Fruit fly (Drosophila melanogaster) whole organism, prepupa: ENCODE measurements around the gene Klp98A.

ENCODE experiments used
- Blimp-1 ChIP-seq: fragments of 200-800 bp; sonication (Bioruptor generic); optimal IDR thresholded peaks from 3 replicates; lab custom pipeline; 2017; ENCODE audit warnings: missing biosample characterization, missing genetic modification characterization, mild to moderate bottlenecking, moderate library complexity, missing genetic modification reagents
- CG10631 ChIP-seq: fragments of 200-800 bp; sonication (Bioruptor generic); optimal IDR thresholded peaks from 2 replicates; lab custom pipeline; 2016; ENCODE audit warnings: missing biosample characterization, missing genetic modification characterization
- CG10669 ChIP-seq: fragments of 200-800 bp; sonication (Bioruptor generic); optimal IDR thresholded peaks from 3 replicates; lab custom pipeline; 2018; ENCODE audit warnings: missing biosample characterization, mild to moderate bottlenecking, missing genetic modification characterization, moderate library complexity
- CG11294 ChIP-seq: fragments of 200-800 bp; sonication (Bioruptor generic); IDR thresholded peaks from 2 replicates; pipeline ENCODE4 v1.3.6; 2022; ENCODE audit warnings: missing biosample characterization, missing genetic modification characterization
- CG11762 ChIP-seq: fragments of 200-800 bp; sonication (Bioruptor generic); optimal IDR thresholded peaks from 3 replicates; lab custom pipeline; 2016; ENCODE audit warnings: missing biosample characterization, missing genetic modification characterization; ENCODE audit not compliant: insufficient read depth
- CG11902 ChIP-seq: fragments of 200-800 bp; sonication (Bioruptor generic); optimal IDR thresholded peaks from 3 replicates; lab custom pipeline; 2016; ENCODE audit warnings: missing biosample characterization, missing genetic modification characterization
- CG15336 ChIP-seq: fragments of 200-800 bp; sonication (Bioruptor generic); IDR thresholded peaks from 2 replicates; pipeline ENCODE4 v1.3.6; 2022; ENCODE audit warnings: missing biosample characterization, missing genetic modification characterization
- CG1621 ChIP-seq: fragments of 200-800 bp; sonication (Bioruptor generic); optimal IDR thresholded peaks from 3 replicates; lab custom pipeline; 2018; ENCODE audit warnings: missing biosample characterization, mild to moderate bottlenecking, missing genetic modification characterization
- CG16779 ChIP-seq: fragments of 200-800 bp; sonication (Bioruptor generic); optimal IDR thresholded peaks from 3 replicates; lab custom pipeline; 2017; ENCODE audit warnings: missing biosample characterization, mild to moderate bottlenecking, missing genetic modification characterization
- CG3032 ChIP-seq: fragments of 200-800 bp; optimal IDR thresholded peaks from 2 replicates; lab custom pipeline; 2019; ENCODE audit warnings: missing biosample characterization, mild to moderate bottlenecking, missing genetic modification characterization, moderate library complexity
- CG31627 ChIP-seq: fragments of 200-800 bp; sonication (Bioruptor generic); optimal IDR thresholded peaks from 3 replicates; lab custom pipeline; 2016; ENCODE audit warnings: missing biosample characterization, missing genetic modification characterization
- CG32006 ChIP-seq: fragments of 200-800 bp; sonication (Bioruptor generic); optimal IDR thresholded peaks from 3 replicates; lab custom pipeline; 2017; ENCODE audit warnings: missing biosample characterization, mild to moderate bottlenecking, missing genetic modification characterization
- CG34406 ChIP-seq: fragments of 200-800 bp; sonication (Bioruptor generic); optimal IDR thresholded peaks from 3 replicates; lab custom pipeline; 2016; ENCODE audit warnings: missing biosample characterization, missing genetic modification characterization
- CG3919 ChIP-seq: fragments of 200-800 bp; sonication (Bioruptor generic); optimal IDR thresholded peaks from 3 replicates; lab custom pipeline; 2016; ENCODE audit warnings: missing biosample characterization, missing genetic modification characterization
- CG6163 ChIP-seq: fragments of 200-800 bp; sonication (Bioruptor generic); IDR thresholded peaks from 3 replicates; pipeline ENCODE4 v1.3.6; 2022; ENCODE audit warnings: missing biosample characterization, missing genetic modification characterization
- CG6276 ChIP-seq: fragments of 200-800 bp; sonication (Bioruptor generic); optimal IDR thresholded peaks from 2 replicates; lab custom pipeline; 2017; ENCODE audit warnings: missing biosample characterization, mild to moderate bottlenecking, missing genetic modification characterization
- CG7368 ChIP-seq: fragments of 200-800 bp; sonication (Bioruptor generic); optimal IDR thresholded peaks from 3 replicates; lab custom pipeline; 2016; ENCODE audit warnings: missing biosample characterization, missing genetic modification characterization
- CG8319 ChIP-seq: fragments of 200-800 bp; sonication (Bioruptor generic); optimal IDR thresholded peaks from 3 replicates; lab custom pipeline; 2016; ENCODE audit warnings: missing biosample characterization, missing genetic modification characterization
- CG8632 ChIP-seq: fragments of 200-800 bp; sonication (Bioruptor generic); optimal IDR thresholded peaks from 3 replicates; lab custom pipeline; 2016; ENCODE audit warnings: missing biosample characterization, missing genetic modification characterization
- CG9139 ChIP-seq: fragments of 200-800 bp; sonication (Bioruptor generic); optimal IDR thresholded peaks from 3 replicates; lab custom pipeline; 2017; ENCODE audit warnings: missing biosample characterization, mild to moderate bottlenecking, missing genetic modification characterization
- Eip75B ChIP-seq: fragments of 200-800 bp; sonication (Bioruptor generic); optimal IDR thresholded peaks from 3 replicates; lab custom pipeline; 2016; ENCODE audit warnings: missing biosample characterization, missing genetic modification characterization
- Eip78C ChIP-seq: fragments of 200-800 bp; sonication (Bioruptor generic); peaks from one replicate; lab custom pipeline; 2016; ENCODE audit warnings: missing biosample characterization, missing genetic modification characterization
- Eip93F ChIP-seq: fragments of 200-800 bp; sonication (Bioruptor generic); optimal IDR thresholded peaks from 2 replicates; lab custom pipeline; 2016; ENCODE audit warnings: missing biosample characterization, mild to moderate bottlenecking, missing genetic modification characterization
- Ets21C ChIP-seq: fragments of 200-800 bp; sonication (Bioruptor generic); optimal IDR thresholded peaks from 3 replicates; lab custom pipeline; 2016; ENCODE audit warnings: missing biosample characterization, missing genetic modification characterization
- Ets96B ChIP-seq: fragments of 200-800 bp; optimal IDR thresholded peaks from 2 replicates; lab custom pipeline; 2019; ENCODE audit warnings: missing biosample characterization, mild to moderate bottlenecking, missing genetic modification characterization, moderate library complexity
- Gug ChIP-seq: fragments of 200-800 bp; sonication (Bioruptor generic); IDR thresholded peaks from 2 replicates; pipeline ENCODE4 v1.3.6; 2022; ENCODE audit warnings: missing biosample characterization, missing genetic modification characterization
- Hr39 ChIP-seq: fragments of 200-800 bp; sonication (Bioruptor generic); optimal IDR thresholded peaks from 2 replicates; lab custom pipeline; 2016; ENCODE audit warnings: missing biosample characterization, missing genetic modification characterization
- Hr4 ChIP-seq: fragments of 200-800 bp; sonication (Bioruptor generic); optimal IDR thresholded peaks from 3 replicates; lab custom pipeline; 2016; ENCODE audit warnings: missing biosample characterization, missing genetic modification characterization
- Lpt ChIP-seq: fragments of 200-800 bp; sonication (Bioruptor generic); optimal IDR thresholded peaks from 3 replicates; lab custom pipeline; 2016; ENCODE audit warnings: missing biosample characterization, missing genetic modification characterization
- Met ChIP-seq: fragments of 200-800 bp; sonication (Bioruptor generic); optimal IDR thresholded peaks from 3 replicates; lab custom pipeline; 2016; ENCODE audit warnings: missing biosample characterization, missing genetic modification characterization
- OdsH ChIP-seq: fragments of 200-800 bp; sonication (Bioruptor generic); optimal IDR thresholded peaks from 3 replicates; lab custom pipeline; 2016; ENCODE audit warnings: missing biosample characterization, missing genetic modification characterization
- Sox102F ChIP-seq: fragments of 200-800 bp; sonication (Bioruptor generic); optimal IDR thresholded peaks from 2 replicates; lab custom pipeline; 2016; ENCODE audit warnings: missing biosample characterization, mild to moderate bottlenecking, missing genetic modification characterization
- Sox15 ChIP-seq: fragments of 200-800 bp; sonication (Bioruptor generic); optimal IDR thresholded peaks from 3 replicates; lab custom pipeline; 2016; ENCODE audit warnings: missing biosample characterization, missing genetic modification characterization
- acj6 ChIP-seq: fragments of 200-800 bp; sonication (Bioruptor generic); optimal IDR thresholded peaks from 3 replicates; lab custom pipeline; 2016; ENCODE audit warnings: missing biosample characterization, missing genetic modification characterization
- cyc ChIP-seq: fragments of 200-800 bp; sonication (Bioruptor generic); optimal IDR thresholded peaks from 3 replicates; lab custom pipeline; 2016; ENCODE audit warnings: missing biosample characterization, missing genetic modification characterization
- dsx ChIP-seq: fragments of 200-800 bp; optimal IDR thresholded peaks from 3 replicates; lab custom pipeline; 2019; ENCODE audit warnings: missing biosample characterization, mild to moderate bottlenecking, missing genetic modification characterization, moderate library complexity; ENCODE audit not compliant: poor library complexity, severe bottlenecking
- esn ChIP-seq: fragments of 200-800 bp; sonication (Bioruptor generic); optimal IDR thresholded peaks from 2 replicates; lab custom pipeline; 2016; ENCODE audit warnings: missing biosample characterization, mild to moderate bottlenecking, missing genetic modification characterization, moderate library complexity
- fd59A ChIP-seq: fragments of 200-800 bp; sonication (Bioruptor generic); optimal IDR thresholded peaks from 2 replicates; lab custom pipeline; 2017; ENCODE audit warnings: missing biosample characterization, mild to moderate bottlenecking, missing genetic modification characterization, missing genetic modification reagents
- fd85E ChIP-seq: fragments of 200-800 bp; sonication (Bioruptor generic); optimal IDR thresholded peaks from 3 replicates; lab custom pipeline; 2016; ENCODE audit warnings: missing biosample characterization, missing genetic modification characterization
- fkh ChIP-seq: fragments of 200-800 bp; sonication (Bioruptor generic); optimal IDR thresholded peaks from 3 replicates; lab custom pipeline; 2017; ENCODE audit warnings: missing biosample characterization, mild to moderate bottlenecking, missing genetic modification characterization, moderate library complexity
- pdm3 ChIP-seq: fragments of 200-800 bp; sonication (Bioruptor generic); optimal IDR thresholded peaks from 3 replicates; lab custom pipeline; 2016; ENCODE audit warnings: missing biosample characterization, missing genetic modification characterization
- salr ChIP-seq, 2 experiments: fragments of 200-800 bp; sonication (Bioruptor generic); optimal IDR thresholded peaks; 3 replicates each; lab custom pipeline; 2016 to 2018; ENCODE audit warnings: missing biosample characterization in 2 of 2, missing genetic modification characterization in 2 of 2, mild to moderate bottlenecking in 1 of 2
- spab ChIP-seq: fragments of 200-800 bp; sonication (Bioruptor generic); optimal IDR thresholded peaks from 2 replicates; lab custom pipeline; 2017; ENCODE audit warnings: missing biosample characterization, mild to moderate bottlenecking, missing genetic modification characterization, missing genetic modification reagents
- ss ChIP-seq, 2 experiments: fragments of 200-800 bp; sonication (Bioruptor generic); optimal IDR thresholded peaks; 2 replicates in 1 of 2; 3 replicates in 1 of 2; lab custom pipeline; 2017 to 2018; ENCODE audit warnings: mild to moderate bottlenecking in 2 of 2, missing biosample characterization in 2 of 2, missing genetic modification characterization in 2 of 2, moderate library complexity in 1 of 2
- svp ChIP-seq: fragments of 200-800 bp; sonication (Bioruptor generic); peaks from one replicate; lab custom pipeline; 2016; ENCODE audit warnings: missing biosample characterization, missing genetic modification characterization
- vri ChIP-seq: fragments of 200-800 bp; sonication (Bioruptor generic); optimal IDR thresholded peaks from 3 replicates; lab custom pipeline; 2016; ENCODE audit warnings: missing biosample characterization, mild to moderate bottlenecking, missing genetic modification characterization

Gene Klp98A

DNA sequence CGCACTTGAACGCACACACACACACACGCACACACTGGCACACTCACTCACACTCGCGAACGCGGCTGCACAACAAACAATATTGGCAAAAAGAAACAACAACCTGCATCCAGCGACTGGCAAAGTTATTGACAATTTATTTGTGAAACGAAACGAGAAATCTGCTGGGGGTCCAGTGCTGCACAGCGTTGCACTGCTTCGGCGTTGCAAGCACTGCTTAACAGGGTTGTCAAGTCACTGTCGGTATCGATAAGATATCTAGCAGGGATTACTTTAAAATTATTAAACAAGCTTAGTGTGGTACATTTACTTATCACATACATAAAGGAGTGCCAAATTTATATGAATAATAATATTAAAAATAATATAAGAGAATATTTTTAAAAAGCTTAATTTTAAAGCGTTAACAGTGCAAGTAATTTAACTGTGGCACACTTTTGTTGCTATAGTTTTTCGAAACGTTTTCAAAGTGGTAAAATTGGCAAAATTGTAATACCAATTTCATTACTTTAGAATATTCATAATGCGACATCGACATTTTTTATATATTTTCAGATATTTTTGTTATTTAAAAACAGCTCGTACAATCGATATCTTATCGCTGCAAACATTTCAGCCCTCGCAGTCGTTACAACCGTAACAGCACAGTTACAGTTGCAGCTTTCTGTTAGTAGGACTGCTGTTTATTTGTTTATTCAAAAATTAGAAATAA lies 48.4 kb upstream of the Klp98A start, which contains the start of the genes dsd and Tusp (continued):
- TF ChIP-seq Hr39 (peak; percentile 76), vri (peak; percentile 44), CG6163 (GFP tag; lab: Robert Waterston, UW) (peak; percentile 66), Ets21C (GFP tag; lab: Kevin White, UChicago) (peak; percentile 56), CG8319 (GFP tag; lab: Kevin White, UChicago) (peak; percentile 29), CG3032 (tag; lab: Kevin White, UChicago) (peak; percentile 66), CG16779 (tag; lab: Kevin White, UChicago) (peak; percentile 20), Eip93F (GFP tag; lab: Kevin White, UChicago) (no peak), CG9139 (no peak), CG10631 (GFP tag; lab: Kevin White, UChicago) (peak; percentile 75), CG32006 (GFP tag; lab: Kevin White, UChicago) (peak; percentile 71), CG10669 (peak; percentile 59), Sox15 (GFP tag; lab: Kevin White, UChicago) (peak; percentile 69), CG3919 (GFP tag; lab: Kevin White, UChicago) (peak; percentile 85), CG11294 (GFP tag; lab: Robert Waterston, UW) (no peak), CG8632 (GFP tag; lab: Kevin White, UChicago) (peak; percentile 40), CG15336 (GFP tag; lab: Robert Waterston, UW) (peak; percentile 12; the same call in 1 of the 2 replicates), CG11902 (peak; percentile 55), CG34406 (GFP tag; lab: Kevin White, UChicago) (peak; percentile 55), Met (GFP tag; lab: Kevin White, UChicago) (peak; percentile 45), pdm3 (GFP tag; lab: Kevin White, UChicago) (peak; percentile 69), acj6 (GFP tag; lab: Kevin White, UChicago) (peak; percentile 74), OdsH (GFP tag; lab: Kevin White, UChicago) (peak; percentile 72), spab (GFP tag; lab: Kevin White, UChicago) (peak; percentile 17)

DNA sequence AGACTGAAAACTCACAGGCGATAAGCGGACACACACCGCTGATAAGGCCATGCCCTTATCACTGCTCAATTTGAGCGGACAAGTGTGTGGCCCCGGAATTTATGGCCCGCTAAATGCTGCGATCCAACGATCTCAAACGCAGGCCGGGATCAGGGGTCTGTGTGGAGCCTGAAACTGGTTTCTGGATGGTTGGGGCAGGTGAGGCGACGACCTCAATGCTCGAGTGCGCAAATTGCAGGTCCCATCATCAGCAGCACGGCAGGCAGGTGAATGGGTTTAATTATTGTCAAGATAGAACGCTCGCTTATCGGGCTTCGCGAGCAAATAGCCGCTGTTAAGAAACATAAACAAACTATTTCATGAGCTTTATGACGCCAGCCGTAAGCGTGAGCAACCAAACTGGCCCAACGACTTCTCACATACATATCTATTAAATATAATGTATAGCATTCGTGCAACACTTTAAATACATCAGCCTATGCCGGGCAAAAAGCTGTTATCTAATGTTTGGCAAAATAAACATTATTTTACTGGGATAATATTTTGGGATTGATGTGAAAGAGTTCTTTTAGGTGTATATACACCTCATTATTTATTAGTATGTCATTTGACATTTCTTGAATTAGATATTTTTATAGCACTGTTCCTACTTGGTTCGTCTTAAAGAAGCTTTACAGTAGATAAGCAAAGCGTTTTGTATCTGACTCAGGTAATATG lies 46.7 kb upstream of the Klp98A start:
- peak; percentile 97 for TF ChIP-seq svp
- TF ChIP-seq dsx (GFP tag; lab: Kevin White, UChicago), result no peak
- TF ChIP-seq CG6276, result no peak
- TF ChIP-seq CG3919 (GFP tag; lab: Kevin White, UChicago), result no peak
- no peak for TF ChIP-seq CG11762
- TF ChIP-seq cyc (GFP tag; lab: Kevin White, UChicago), result no peak
- peak; percentile 17 for TF ChIP-seq Hr4 (GFP tag; lab: Kevin White, UChicago)
- no peak for TF ChIP-seq Eip75B (GFP tag; lab: Kevin White, UChicago)
- no peak for TF ChIP-seq pdm3 (GFP tag; lab: Kevin White, UChicago)
- TF ChIP-seq Eip78C, result peak; percentile 73
- no peak for TF ChIP-seq CG1621
- TF ChIP-seq esn, result no peak
- no peak for TF ChIP-seq ss (GFP tag; optimal IDR thresholded peaks at IDR 0.05; lab: Kevin White, UChicago)
- TF ChIP-seq CG6163 (GFP tag; lab: Robert Waterston, UW), result peak; percentile 22; the same call in 1 of the 3 replicates
- no peak for TF ChIP-seq fd85E
- TF ChIP-seq CG7368 (GFP tag; lab: Kevin White, UChicago), result no peak
- no peak for TF ChIP-seq fd59A (GFP tag; lab: Kevin White, UChicago)
- no peak for TF ChIP-seq vri
- no peak for TF ChIP-seq acj6 (GFP tag; lab: Kevin White, UChicago)
- TF ChIP-seq CG15336 (GFP tag; lab: Robert Waterston, UW), result 0 out of 2 replicates have a peak, but pooled peaks have one; percentile 6
- no peak for TF ChIP-seq CG11294 (GFP tag; lab: Robert Waterston, UW)
- TF ChIP-seq CG8319 (GFP tag; lab: Kevin White, UChicago), result no peak
- no peak for TF ChIP-seq spab (GFP tag; lab: Kevin White, UChicago)
- no peak for TF ChIP-seq Lpt (GFP tag; lab: Kevin White, UChicago)
- TF ChIP-seq Sox102F (GFP tag; lab: Kevin White, UChicago), result no peak
- no peak for TF ChIP-seq Gug (GFP tag; lab: Robert Waterston, UW)
- no peak for TF ChIP-seq salr (GFP tag; optimal IDR thresholded peaks at IDR 0.05; lab: Kevin White, UChicago)
- TF ChIP-seq CG34406 (GFP tag; lab: Kevin White, UChicago), result no peak
- TF ChIP-seq Blimp-1 (GFP tag; lab: Kevin White, UChicago), result no peak
- TF ChIP-seq fkh (GFP tag; lab: Kevin White, UChicago), result peak; percentile 69
- TF ChIP-seq CG31627, result no peak
- TF ChIP-seq Hr39, result no peak
- no peak for TF ChIP-seq Ets96B (tag; lab: Kevin White, UChicago)
